Worm (Caenorhabditis elegans): Measurements from ENCODE around the gene T09F3.2.

DNA sequence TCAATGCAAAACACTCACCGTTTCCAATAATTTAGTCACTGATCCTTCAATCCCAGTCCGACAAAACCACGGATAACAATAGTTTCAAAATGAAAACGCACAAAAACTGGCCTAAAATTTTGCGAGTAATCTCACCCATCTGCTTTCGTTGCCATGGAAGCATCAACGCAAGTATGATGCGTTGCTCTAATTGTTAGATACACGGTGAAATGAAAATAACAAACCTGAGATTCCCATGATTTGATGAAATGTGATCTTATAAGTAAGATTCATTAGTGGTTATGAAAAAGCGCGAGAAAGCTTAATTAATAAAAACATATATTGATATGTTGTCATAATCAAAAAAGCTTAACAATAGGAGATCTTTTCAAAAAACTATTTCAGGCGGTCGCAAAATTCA is 23.8 kb upstream of the T09F3.2 start, which contains the start of gene ceh-57:
- TF ChIP-seq W03F9.2 (tag; optimal IDR thresholded peaks at IDR 0.05) (no peak), him-1 (tag; optimal IDR thresholded peaks at IDR 0.05) (no peak)
